Worm (Caenorhabditis elegans) whole organism, L4 larva: ENCODE measurements around the gene C16C4.18.

Source experiments
- Y48G9A.11 ChIP-seq: fragments of 200-800 bp; sonication (Bioruptor generic); IDR thresholded peaks from 2 replicates; pipeline ENCODE4 v1.3.6; 2022; ENCODE audit warnings: missing genetic modification reagents, missing genetic modification characterization, missing compliant biosample characterization
- Y5F2A.4 ChIP-seq: fragments of 200-800 bp; sonication (Bioruptor generic); optimal IDR thresholded peaks from 2 replicates; lab custom pipeline; 2018; ENCODE audit warnings: mild to moderate bottlenecking, missing genetic modification characterization, missing compliant biosample characterization
- fos-1 ChIP-seq: fragments of 150-350 bp; optimal IDR thresholded peaks from 2 replicates; lab custom pipeline; 2014; ENCODE audit warnings: missing biosample characterization, missing genetic modification characterization
- hlh-11 ChIP-seq: fragments of 200-800 bp; sonication (Bioruptor generic); optimal IDR thresholded peaks from 2 replicates; lab custom pipeline; 2018; ENCODE audit warnings: mild to moderate bottlenecking, missing genetic modification characterization, missing compliant biosample characterization
- jun-1 ChIP-seq: fragments of 150-350 bp; optimal IDR thresholded peaks from 2 replicates; lab custom pipeline; 2014; ENCODE audit warnings: missing biosample characterization, missing genetic modification reagents, missing genetic modification characterization
- lsy-2 ChIP-seq, 2 experiments: fragments of 150-350 bp in 1 of 2; sonication (generic microtip) in 1 of 2; optimal IDR thresholded peaks; 2 replicates each; lab custom pipeline; 2014 to 2017; ENCODE audit warnings: missing biosample characterization in 2 of 2, missing genetic modification characterization in 2 of 2
- mdl-1 ChIP-seq, 2 experiments: fragments of 150-350 bp in 1 of 2; sonication (generic microtip) in 1 of 2; optimal IDR thresholded peaks; 2 replicates each; lab custom pipeline; 2014 to 2017; ENCODE audit warnings: missing biosample characterization in 2 of 2, missing genetic modification characterization in 2 of 2
- nhr-11 ChIP-seq: fragments of 150-350 bp; optimal IDR thresholded peaks from 2 replicates; lab custom pipeline; 2014; ENCODE audit warnings: missing biosample characterization, missing genetic modification characterization
- nhr-76 ChIP-seq: fragments of 150-350 bp; optimal IDR thresholded peaks from 2 replicates; lab custom pipeline; 2014; ENCODE audit warnings: missing biosample characterization, missing genetic modification characterization
- saeg-2 ChIP-seq: fragments of 200-800 bp; sonication (Bioruptor generic); IDR thresholded peaks from 2 replicates; pipeline ENCODE4 v1.3.6; 2022; ENCODE audit warnings: missing genetic modification reagents, missing genetic modification characterization, missing compliant biosample characterization
- unc-39 ChIP-seq: sonication (generic microtip); optimal IDR thresholded peaks from 2 replicates; lab custom pipeline; 2017; ENCODE audit warnings: missing biosample characterization, missing genetic modification characterization
- zfp-2 ChIP-seq: sonication (generic microtip); optimal IDR thresholded peaks from 2 replicates; lab custom pipeline; 2016; ENCODE audit warnings: mild to moderate bottlenecking, missing genetic modification characterization, missing compliant biosample characterization

DNA sequence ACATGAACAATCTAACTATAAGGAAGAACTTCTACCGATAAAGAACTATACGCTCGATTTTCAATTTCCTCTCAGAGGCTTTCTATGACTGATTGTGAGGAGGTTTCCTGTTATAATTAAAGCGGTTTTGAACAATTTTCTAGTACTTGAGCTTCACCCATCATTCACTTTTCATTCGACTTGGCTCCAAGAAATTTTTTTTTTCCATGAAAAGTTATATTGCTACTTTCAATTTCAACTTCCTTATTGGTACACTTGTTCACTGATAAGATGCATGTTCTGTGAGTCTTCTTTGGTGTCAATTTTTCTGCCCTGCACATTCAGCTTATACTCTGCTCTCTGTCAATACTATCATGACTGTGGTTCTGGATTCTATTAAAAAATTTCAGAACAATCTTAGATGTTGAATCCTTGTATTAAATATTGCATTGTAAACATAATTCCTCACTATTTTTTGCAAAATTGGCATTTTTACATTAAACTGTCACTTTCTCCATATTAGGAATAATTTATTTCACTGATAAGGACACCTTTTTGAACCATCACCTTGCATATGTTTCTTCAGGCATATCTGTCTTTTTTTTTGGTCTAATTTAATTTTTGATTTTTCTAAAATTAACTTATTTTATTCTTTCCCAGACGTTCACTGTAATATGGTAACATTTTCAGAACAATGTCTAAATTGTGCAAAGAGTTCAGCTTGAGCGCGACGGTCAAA lies 9.9 kb upstream of the C16C4.18 start, which contains the start of gene math-10:
- TF ChIP-seq fos-1 (tag; lab: Kevin White, UChicago): no peak
- TF ChIP-seq nhr-11: no peak
- no peak for TF ChIP-seq nhr-76 (tag; lab: Kevin White, UChicago)
- no peak for TF ChIP-seq Y48G9A.11 (GFP tag; lab: Robert Waterston, UW)
- TF ChIP-seq lsy-2 (tag; optimal IDR thresholded peaks at IDR 0.05; lab: Kevin White, UChicago): no peak
- TF ChIP-seq Y5F2A.4 (GFP tag; lab: Kevin White, UChicago): no peak
- no peak for TF ChIP-seq saeg-2 (GFP tag; lab: Robert Waterston, UW)
- TF ChIP-seq unc-39 (tag; lab: Kevin White, UChicago): no peak
- TF ChIP-seq jun-1 (tag; lab: Kevin White, UChicago): no peak
- no peak for TF ChIP-seq zfp-2 (tag; lab: Kevin White, UChicago)
- TF ChIP-seq hlh-11 (tag; lab: Kevin White, UChicago): peak; percentile 54
- TF ChIP-seq mdl-1 (tag; optimal IDR thresholded peaks at IDR 0.05; lab: Kevin White, UChicago): no peak
